Fruit fly (Drosophila melanogaster) S2 (cell line): ENCODE data around the gene pum.

ENCODE experiments used
- CG8478 ChIP-seq: fragments of >200 bp; optimal IDR thresholded peaks from 2 replicates; lab custom pipeline; 2018
- CTCF ChIP-seq, 2 experiments: fragments of >200 bp; optimal IDR thresholded peaks; 2 replicates each; lab custom pipeline; 2018

dm6 chr3R:9027082-9027481, 210.4 kb downstream of the pum start:
- TF ChIP-seq CTCF (optimal IDR thresholded peaks at IDR 0.05; lab: Kevin White, UChicago) (no peak), CG8478 (lab: Kevin White, UChicago) (no peak)
